Fruit fly (Drosophila melanogaster): ENCODE results near the gene mei-9.

dm6 chrX:4265797-4266196, 52.8 kb downstream of the mei-9 start, which contains the start of gene CG12691:
- TF ChIP-seq CG4707 (GFP tag; optimal IDR thresholded peaks at IDR 0.05) (no peak), Meics (GFP tag; optimal IDR thresholded peaks at IDR 0.05) (no peak), dati (GFP tag; IDR thresholded peaks at IDR 0.05) (no peak), jigr1 (GFP tag; IDR thresholded peaks at IDR 0.05) (no peak), Hmx (GFP tag; optimal IDR thresholded peaks at IDR 0.05) (no peak), CG6813 (GFP tag; optimal IDR thresholded peaks at IDR 0.05) (no peak), CG12942 (GFP tag; optimal IDR thresholded peaks at IDR 0.05) (no peak)
